Fruit fly (Drosophila melanogaster) S2 (cell line): ENCODE data around the gene GramD1B.
A peak's percentile ranks its signal among the peaks of the same experiment; 100 is the strongest.
"Not testable (repeated sequence)": the region's sequence is repeated elsewhere in the genome, so short reads cannot be mapped to it uniquely, and the experiment has no call there.

Experiments
- CG8478 ChIP-seq: fragments of >200 bp; optimal IDR thresholded peaks from 2 replicates; lab custom pipeline; 2018
- CTCF ChIP-seq, 2 experiments: fragments of >200 bp; optimal IDR thresholded peaks; 2 replicates each; lab custom pipeline; 2018

Gene GramD1B

DNA sequence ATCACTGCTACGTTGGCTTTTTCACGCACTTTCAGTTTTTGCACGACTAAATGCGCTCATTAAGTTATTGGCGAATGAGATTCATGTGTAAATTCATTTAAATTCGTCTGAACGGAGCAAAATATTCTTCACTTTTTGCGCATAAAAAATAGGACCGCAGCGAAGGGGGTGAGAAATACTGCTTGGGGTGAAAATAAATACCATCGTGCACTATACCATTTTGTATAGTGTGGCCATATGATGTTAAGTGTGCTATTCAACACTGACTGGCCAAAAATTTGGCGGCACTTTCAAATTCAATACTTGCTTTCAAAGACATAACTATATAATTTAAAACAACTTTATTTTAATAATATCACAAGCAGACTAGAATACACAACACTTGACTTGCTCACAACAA is at the start of gene GramD1B:
Gene GramD1B (minus strand): TSS at position 131 of the 400 bp plus-strand sequence.
- peak in 1 of 2 experiments; percentile 7 for TF ChIP-seq CTCF (optimal IDR thresholded peaks at IDR 0.05; lab: Kevin White, UChicago)
- no peak for TF ChIP-seq CG8478

DNA sequence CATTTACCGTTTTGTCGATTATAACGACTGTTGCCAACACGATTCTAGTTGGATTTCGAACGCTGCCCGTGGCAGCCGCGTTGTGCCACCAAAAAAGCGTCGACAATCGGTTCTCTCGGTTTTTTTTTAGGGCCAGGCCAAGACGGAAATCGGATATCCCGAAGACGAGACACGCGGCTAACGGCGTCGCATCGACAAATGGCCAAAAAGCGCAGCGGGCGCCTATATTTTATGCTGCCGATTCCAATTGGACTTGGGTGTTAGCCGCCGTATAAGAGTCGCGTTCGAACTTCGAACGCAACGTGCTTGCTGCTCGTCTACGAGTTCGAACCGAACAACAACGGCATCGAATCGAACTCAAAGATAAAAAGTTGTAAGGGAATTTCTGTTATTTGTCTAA is 49.6 kb upstream of the GramD1B start:
- TF ChIP-seq CTCF (optimal IDR thresholded peaks at IDR 0.05; lab: Kevin White, UChicago) (no peak), CG8478 (no peak)

DNA sequence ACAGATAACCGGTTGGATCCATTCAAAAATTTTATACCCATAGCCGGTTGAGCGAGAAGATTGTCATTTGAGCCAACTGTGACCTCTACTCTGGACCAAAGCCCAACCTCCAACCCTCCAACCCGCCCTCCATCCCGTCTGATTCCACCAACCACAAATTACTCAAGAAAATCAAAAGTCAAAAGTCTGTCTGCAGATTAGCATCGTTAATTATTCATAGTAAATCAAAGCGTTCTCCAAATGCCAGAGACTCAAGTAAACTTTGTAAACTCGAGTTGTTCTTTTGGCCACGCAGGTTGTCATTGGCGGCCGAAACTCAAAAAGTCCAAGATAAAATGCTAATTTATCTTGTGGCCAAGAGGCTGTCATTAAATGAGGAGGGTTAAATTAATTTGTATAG is 44.4 kb upstream of the GramD1B start:
- TF ChIP-seq CG8478 (no peak), CTCF (optimal IDR thresholded peaks at IDR 0.05; lab: Kevin White, UChicago) (no peak)

DNA sequence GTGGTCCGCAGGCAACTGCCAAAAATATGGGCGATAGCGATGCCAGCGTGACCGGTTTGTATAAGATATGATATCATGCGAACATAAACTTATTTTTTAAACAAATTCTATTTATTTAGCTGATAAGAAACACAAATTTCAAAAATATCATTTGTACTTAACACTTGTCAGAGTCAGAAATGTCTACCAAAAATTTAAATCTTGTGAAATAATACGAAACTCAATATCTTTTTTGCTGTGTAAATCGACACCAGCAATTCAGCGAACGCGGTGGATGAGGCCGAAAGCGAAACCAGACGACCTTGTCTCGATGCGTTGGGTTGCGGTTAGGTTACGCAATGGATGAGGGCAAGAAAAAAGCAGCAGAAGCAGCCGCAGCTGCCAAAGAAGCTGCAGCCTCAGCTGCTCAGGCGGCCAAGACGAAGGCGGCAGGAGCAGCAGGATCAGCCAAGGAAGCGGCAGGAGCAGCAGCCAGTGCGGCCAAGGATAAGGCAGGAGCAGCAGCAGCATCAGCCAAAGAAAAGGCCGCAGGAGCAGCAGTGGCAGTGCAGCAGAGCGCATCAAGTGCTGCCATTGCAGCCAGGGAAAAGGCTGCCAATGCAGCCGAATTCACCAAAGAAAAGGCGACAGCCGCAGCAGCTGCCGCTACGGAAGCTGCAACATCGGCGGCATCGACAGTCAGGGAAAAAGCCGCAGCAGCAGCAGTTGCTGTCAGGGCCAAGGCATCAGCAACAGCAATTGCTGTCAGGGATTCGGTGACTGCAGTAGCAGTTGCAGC is 43.5 kb upstream of the GramD1B start, which contains the start of gene CG31952:
Gene CG31952 (plus strand): TSS at position 167 of the 778 bp plus-strand sequence.
- TF ChIP-seq CG8478 (no peak), CTCF (optimal IDR thresholded peaks at IDR 0.05; lab: Kevin White, UChicago) (no peak)

- TF ChIP-seq CTCF (optimal IDR thresholded peaks at IDR 0.05; lab: Kevin White, UChicago) = no peak
- TF ChIP-seq CG8478 = no peak
Measured at dm6 chr2L:3410260-3410659, 37.1 kb upstream of the GramD1B start, which contains the start of gene CG8840. CG8840 (plus strand) TSS chr2L:3410560.

- TF ChIP-seq CG8478 = no peak
- TF ChIP-seq CTCF (optimal IDR thresholded peaks at IDR 0.05; lab: Kevin White, UChicago) = no peak
Measured at dm6 chr2L:3407722-3408121, 34.5 kb upstream of the GramD1B start.

dm6 chr2L:3397594-3398073 is 24.5 kb upstream of the GramD1B start, which contains the start of gene CG34175:
CG34175 (plus strand) TSS chr2L:3398023.
- TF ChIP-seq CTCF (optimal IDR thresholded peaks at IDR 0.05; lab: Kevin White, UChicago) = no peak
- TF ChIP-seq CG8478 = no peak

- TF ChIP-seq CG8478; CTCF (optimal IDR thresholded peaks at IDR 0.05; lab: Kevin White, UChicago): not testable (repeated sequence)
Measured at dm6 chr2L:3388396-3388795, 15.2 kb upstream of the GramD1B start, which contains the start of gene CG42460. CG42460 (minus strand) TSS chr2L:3388496.

DNA sequence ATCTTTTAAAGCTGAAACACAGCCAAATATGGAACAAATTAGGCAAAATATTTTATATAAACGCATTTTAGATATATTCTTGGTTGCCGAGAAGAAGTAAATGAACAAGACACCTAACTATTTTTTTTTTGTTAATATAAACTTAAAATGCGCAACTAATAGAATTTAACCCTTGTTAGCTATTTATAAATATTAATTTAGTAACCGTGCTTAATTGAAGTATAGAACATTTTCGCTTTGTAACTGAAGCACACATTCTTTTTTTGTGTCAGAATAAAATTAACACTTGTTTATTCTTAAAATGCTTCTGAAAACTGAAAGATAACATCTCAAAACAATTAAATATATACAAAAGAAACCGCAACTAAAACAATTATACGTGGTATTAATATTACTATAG is 14.5 kb upstream of the GramD1B start, which contains the start of gene Sfp23F:
Gene Sfp23F (minus strand): TSS at position 101 of the 400 bp plus-strand sequence.
- TF ChIP-seq CTCF (optimal IDR thresholded peaks at IDR 0.05; lab: Kevin White, UChicago) (no peak), CG8478 (no peak)

DNA sequence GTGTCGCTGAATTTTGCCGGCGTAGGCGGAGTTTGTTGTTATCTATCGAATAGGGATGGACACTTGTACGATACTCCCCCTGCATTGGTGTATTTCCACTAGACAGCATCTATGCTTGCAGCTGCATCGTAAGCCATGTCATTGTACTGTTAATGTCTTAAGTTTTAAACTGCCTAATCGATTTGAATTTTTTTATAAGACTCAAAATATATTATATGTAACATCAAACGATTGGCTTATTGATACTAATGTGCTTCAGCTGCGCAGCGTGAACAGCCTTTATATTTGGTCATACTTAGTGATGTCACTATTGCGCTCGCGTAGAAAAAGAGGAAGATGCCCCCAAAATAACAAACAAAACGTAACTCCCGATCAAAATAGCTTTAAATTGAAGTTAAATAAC is 3.5 kb upstream of the GramD1B start, which contains the start of the genes CG9662 and Ptpa:
Gene CG9662 (minus strand): TSS at position 54 of the 403 bp plus-strand sequence.
Gene Ptpa (plus strand): TSS at position 319 of the 403 bp plus-strand sequence.
- TF ChIP-seq CG8478 (no peak), CTCF (optimal IDR thresholded peaks at IDR 0.05; lab: Kevin White, UChicago) (no peak)

DNA sequence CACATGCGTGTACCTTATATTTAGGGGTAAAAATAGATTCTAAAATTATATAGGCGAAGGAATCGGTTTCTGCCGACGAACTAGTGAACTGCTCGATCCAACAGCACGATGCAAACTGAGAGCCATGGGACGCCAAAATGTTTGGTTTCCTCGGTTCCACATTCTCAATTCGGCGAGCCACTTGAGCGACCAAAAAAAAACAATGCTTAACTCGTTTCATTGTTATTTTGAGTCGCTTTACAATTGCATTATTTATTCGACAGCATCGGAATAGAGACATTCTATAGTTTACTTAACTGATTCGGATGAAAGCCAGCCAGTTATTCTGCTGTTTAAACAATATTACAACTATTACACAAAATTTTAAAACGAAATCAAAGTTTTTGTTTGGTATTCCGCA is 2.4 kb upstream of the GramD1B start, which contains the start of gene CG15412:
Gene CG15412 (minus strand): TSS at position 101 of the 400 bp plus-strand sequence.
- TF ChIP-seq CG8478 = no peak
- no peak for TF ChIP-seq CTCF (optimal IDR thresholded peaks at IDR 0.05; lab: Kevin White, UChicago)

DNA sequence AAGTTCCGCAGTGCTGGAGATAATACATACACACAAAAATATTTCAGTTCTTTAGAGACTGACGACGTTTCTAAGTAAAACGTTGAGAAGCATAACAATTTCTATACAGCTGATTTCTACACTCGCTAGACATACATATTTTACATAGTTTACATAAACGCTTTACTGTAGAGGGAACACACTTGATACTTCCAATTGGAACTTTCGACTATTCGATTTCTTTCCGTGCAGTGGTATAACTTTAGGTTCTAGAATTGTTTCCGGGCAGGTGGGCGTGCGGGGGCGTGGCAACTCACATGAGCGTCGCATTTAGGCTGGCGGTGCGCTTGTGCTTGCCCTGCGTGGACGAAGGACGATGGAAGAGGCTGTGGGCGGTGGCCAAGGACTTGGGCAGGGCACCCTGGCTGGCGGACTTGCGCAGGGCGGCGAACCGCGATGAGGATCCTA is 666 bp downstream of the GramD1B start:
- no peak for TF ChIP-seq CG8478
- TF ChIP-seq CTCF (optimal IDR thresholded peaks at IDR 0.05; lab: Kevin White, UChicago) = peak in 1 of 2 experiments; percentile 30

- TF ChIP-seq CG8478 (no peak), CTCF (optimal IDR thresholded peaks at IDR 0.05; lab: Kevin White, UChicago) (no peak)
Measured at dm6 chr2L:3371776-3372383, 1.3 kb downstream of the GramD1B start.

DNA sequence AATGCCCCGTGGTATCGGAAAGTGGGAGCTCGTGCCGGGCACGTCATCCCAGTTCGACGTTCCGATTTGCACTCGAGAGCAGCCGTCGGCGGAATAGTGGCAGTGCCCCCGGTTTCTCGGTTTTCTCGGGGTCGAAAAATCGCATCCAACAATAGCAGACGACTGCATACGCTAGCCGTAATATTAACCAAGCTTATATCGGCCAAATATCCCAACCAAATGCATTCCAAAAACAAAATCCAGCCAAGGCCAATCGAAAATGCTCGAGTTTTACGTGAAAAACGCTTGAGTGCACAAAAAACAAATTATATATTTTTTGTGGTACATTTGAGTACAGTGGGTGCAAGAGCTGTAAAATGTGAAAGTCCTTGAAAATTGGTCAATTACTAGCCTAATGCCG is 1.8 kb downstream of the GramD1B start:
- no peak for TF ChIP-seq CTCF (optimal IDR thresholded peaks at IDR 0.05; lab: Kevin White, UChicago)
- TF ChIP-seq CG8478 = no peak

DNA sequence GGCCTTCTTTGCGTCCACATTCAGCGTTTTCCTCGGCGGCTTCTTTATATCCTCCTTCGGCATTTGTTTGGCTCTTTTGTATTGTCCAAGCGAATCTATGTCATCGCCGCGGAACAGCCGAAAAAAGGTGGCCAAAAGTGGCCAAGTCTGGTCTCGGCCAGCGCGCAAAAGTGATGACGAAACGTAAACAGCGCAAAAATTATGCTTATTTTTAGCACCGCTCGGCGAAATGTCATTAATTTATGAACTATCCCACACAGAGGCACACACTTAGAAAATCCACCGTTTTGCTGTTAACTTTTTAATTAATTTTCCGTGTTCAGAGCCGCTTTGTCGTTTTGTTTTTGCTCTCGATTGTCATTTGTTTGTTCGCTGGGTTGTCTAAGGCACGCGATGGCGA is 2.3 kb downstream of the GramD1B start:
- TF ChIP-seq CTCF (optimal IDR thresholded peaks at IDR 0.05; lab: Kevin White, UChicago) (no peak), CG8478 (no peak)
